Worm (Caenorhabditis elegans) whole organism, L3 larva: ENCODE results near the gene pab-2.

Experiments used
- R02D3.7 ChIP-seq: fragments of 150-350 bp; optimal IDR thresholded peaks from 2 replicates; lab custom pipeline; 2014; ENCODE audit warnings: missing biosample characterization, missing genetic modification characterization
- ZK546.5 ChIP-seq: sonication (generic microtip); optimal IDR thresholded peaks from 2 replicates; lab custom pipeline; 2017; ENCODE audit warnings: missing biosample characterization, missing genetic modification characterization
- aly-2 ChIP-seq: fragments of 150-350 bp; optimal IDR thresholded peaks from 2 replicates; lab custom pipeline; 2014; ENCODE audit warnings: missing biosample characterization, missing genetic modification characterization
- ama-1 ChIP-seq: fragments of 150-350 bp; optimal IDR thresholded peaks from 2 replicates; lab custom pipeline; 2018
- ceh-16 ChIP-seq: sonication (generic microtip); optimal IDR thresholded peaks from 2 replicates; lab custom pipeline; 2017; ENCODE audit warnings: missing biosample characterization, missing genetic modification characterization
- ceh-28 ChIP-seq: fragments of 150-350 bp; optimal IDR thresholded peaks from 2 replicates; lab custom pipeline; 2014; ENCODE audit warnings: missing biosample characterization, missing genetic modification reagents, missing genetic modification characterization
- ceh-82 ChIP-seq: fragments of 150-350 bp; optimal IDR thresholded peaks from 2 replicates; lab custom pipeline; 2014; ENCODE audit warnings: missing biosample characterization, missing genetic modification characterization
- ceh-9 ChIP-seq: sonication (generic microtip); optimal IDR thresholded peaks from 2 replicates; lab custom pipeline; 2018; ENCODE audit warnings: missing biosample characterization, missing genetic modification characterization
- daf-12 ChIP-seq: fragments of 150-350 bp; optimal IDR thresholded peaks from 2 replicates; lab custom pipeline; 2014; ENCODE audit warnings: missing biosample characterization, missing genetic modification reagents, missing genetic modification characterization
- egl-27 ChIP-seq: sonication (generic microtip); optimal IDR thresholded peaks from 4 replicates; lab custom pipeline; 2017; ENCODE audit warnings: missing biosample characterization, missing genetic modification reagents, missing genetic modification characterization
- egl-5 ChIP-seq: fragments of 150-350 bp; optimal IDR thresholded peaks from 2 replicates; lab custom pipeline; 2017; ENCODE audit warnings: missing biosample characterization, missing genetic modification reagents, missing genetic modification characterization, inconsistent platforms
- elt-1 ChIP-seq: fragments of 150-350 bp; optimal IDR thresholded peaks from 2 replicates; lab custom pipeline; 2014; ENCODE audit warnings: missing biosample characterization, missing genetic modification characterization
- elt-2 ChIP-seq: sonication (generic microtip); optimal IDR thresholded peaks from 2 replicates; lab custom pipeline; 2016; ENCODE audit warnings: missing genetic modification reagents, mild to moderate bottlenecking, missing genetic modification characterization, missing compliant biosample characterization
- elt-3 ChIP-seq, 3 experiments: fragments of 150-350 bp in 1 of 3; sonication (generic microtip) in 2 of 3; optimal IDR thresholded peaks; 2 replicates in 2 of 3; 4 replicates in 1 of 3; lab custom pipeline; 2014 to 2017; ENCODE audit warnings: missing biosample characterization in 3 of 3, missing genetic modification characterization in 3 of 3
- eor-1 ChIP-seq, 2 experiments: fragments of 150-350 bp; optimal IDR thresholded peaks; 2 replicates each; lab custom pipeline; 2014 to 2018; ENCODE audit warnings: missing biosample characterization in 2 of 2, missing genetic modification characterization in 2 of 2
- fkh-10 ChIP-seq: sonication (generic microtip); optimal IDR thresholded peaks from 2 replicates; lab custom pipeline; 2017; ENCODE audit warnings: missing biosample characterization, missing genetic modification reagents, missing genetic modification characterization
- fkh-2 ChIP-seq: fragments of 150-350 bp; optimal IDR thresholded peaks from 2 replicates; lab custom pipeline; 2014; ENCODE audit warnings: missing biosample characterization, missing genetic modification reagents, missing genetic modification characterization
- fos-1 ChIP-seq: fragments of 150-350 bp; optimal IDR thresholded peaks from 2 replicates; lab custom pipeline; 2014; ENCODE audit warnings: missing biosample characterization, missing genetic modification characterization
- hmg-11 ChIP-seq: sonication (generic microtip); optimal IDR thresholded peaks from 2 replicates; lab custom pipeline; 2016; ENCODE audit warnings: missing genetic modification characterization, missing compliant biosample characterization
- jun-1 ChIP-seq: fragments of 150-350 bp; optimal IDR thresholded peaks from 2 replicates; lab custom pipeline; 2014; ENCODE audit warnings: missing biosample characterization, missing genetic modification reagents, missing genetic modification characterization
- lin-15B ChIP-seq: fragments of 150-350 bp; optimal IDR thresholded peaks from 2 replicates; lab custom pipeline; 2014; ENCODE audit warnings: missing biosample characterization, missing genetic modification characterization
- lin-39 ChIP-seq: fragments of 150-350 bp; optimal IDR thresholded peaks from 2 replicates; lab custom pipeline; 2018; ENCODE audit warnings: missing biosample characterization, missing genetic modification reagents, missing genetic modification characterization
- lsy-12 ChIP-seq: sonication (generic microtip); optimal IDR thresholded peaks from 2 replicates; lab custom pipeline; 2016; ENCODE audit warnings: mild to moderate bottlenecking, missing genetic modification characterization, missing compliant biosample characterization
- mdl-1 ChIP-seq: fragments of 150-350 bp; optimal IDR thresholded peaks from 2 replicates; lab custom pipeline; 2014; ENCODE audit warnings: missing biosample characterization, missing genetic modification characterization
- mml-1 ChIP-seq: fragments of 150-350 bp; sonication (generic microtip); optimal IDR thresholded peaks from 3 replicates; lab custom pipeline; 2014; ENCODE audit warnings: missing biosample characterization, missing genetic modification characterization
- nfya-1 ChIP-seq: sonication (generic microtip); optimal IDR thresholded peaks from 2 replicates; lab custom pipeline; 2017; ENCODE audit warnings: missing genetic modification characterization, mild to moderate bottlenecking, missing compliant biosample characterization, antibody characterized with exemption, moderate library complexity; ENCODE audit not compliant: insufficient read depth
- nhr-11 ChIP-seq: fragments of 150-350 bp; optimal IDR thresholded peaks from 2 replicates; lab custom pipeline; 2014; ENCODE audit warnings: missing biosample characterization, missing genetic modification characterization
- nhr-12 ChIP-seq: fragments of 150-350 bp; optimal IDR thresholded peaks from 2 replicates; lab custom pipeline; 2014; ENCODE audit warnings: missing biosample characterization, missing genetic modification characterization
- nhr-23 ChIP-seq: fragments of 150-350 bp; optimal IDR thresholded peaks from 2 replicates; lab custom pipeline; 2014; ENCODE audit warnings: missing biosample characterization, missing genetic modification reagents, missing genetic modification characterization
- nhr-237 ChIP-seq: fragments of 150-350 bp; optimal IDR thresholded peaks from 2 replicates; lab custom pipeline; 2014; ENCODE audit warnings: missing biosample characterization, missing genetic modification characterization
- nhr-25 ChIP-seq: sonication (generic microtip); optimal IDR thresholded peaks from 2 replicates; lab custom pipeline; 2017; ENCODE audit warnings: missing biosample characterization, missing genetic modification characterization
- nhr-28 ChIP-seq: fragments of 150-350 bp; optimal IDR thresholded peaks from 2 replicates; lab custom pipeline; 2014; ENCODE audit warnings: missing biosample characterization, missing genetic modification characterization
- nhr-43 ChIP-seq: sonication (generic microtip); optimal IDR thresholded peaks from 2 replicates; lab custom pipeline; 2016; ENCODE audit warnings: mild to moderate bottlenecking, missing genetic modification characterization, missing compliant biosample characterization; ENCODE audit not compliant: poor library complexity, severe bottlenecking
- nhr-67 ChIP-seq: fragments of 150-350 bp; optimal IDR thresholded peaks from 2 replicates; lab custom pipeline; 2014; ENCODE audit warnings: missing biosample characterization, missing genetic modification characterization
- nhr-76 ChIP-seq: fragments of 150-350 bp; sonication (generic microtip); optimal IDR thresholded peaks from 5 replicates; lab custom pipeline; 2014; ENCODE audit warnings: missing biosample characterization, missing genetic modification characterization
- nhr-77 ChIP-seq: fragments of 150-350 bp; optimal IDR thresholded peaks from 2 replicates; lab custom pipeline; 2014; ENCODE audit warnings: missing biosample characterization, missing genetic modification characterization
- pha-4 ChIP-seq: fragments of 150-350 bp; optimal IDR thresholded peaks from 2 replicates; lab custom pipeline; 2014; ENCODE audit warnings: missing biosample characterization, missing genetic modification reagents, missing genetic modification characterization
- pqm-1 ChIP-seq: fragments of 150-350 bp; optimal IDR thresholded peaks from 2 replicates; lab custom pipeline; 2017; ENCODE audit warnings: missing biosample characterization, missing genetic modification characterization, inconsistent platforms
- sea-2 ChIP-seq: fragments of 150-350 bp; sonication (generic microtip); optimal IDR thresholded peaks from 4 replicates; lab custom pipeline; 2014; ENCODE audit warnings: missing biosample characterization, missing genetic modification reagents, missing genetic modification characterization
- skn-1 ChIP-seq: fragments of 150-350 bp; optimal IDR thresholded peaks from 2 replicates; lab custom pipeline; 2014; ENCODE audit warnings: missing biosample characterization, missing genetic modification characterization
- snpc-4 ChIP-seq: fragments of 150-350 bp; optimal IDR thresholded peaks from 2 replicates; lab custom pipeline; 2014; ENCODE audit warnings: missing biosample characterization, missing genetic modification characterization
- tbx-2 ChIP-seq: sonication (generic microtip); optimal IDR thresholded peaks from 2 replicates; lab custom pipeline; 2016; ENCODE audit warnings: mild to moderate bottlenecking, missing genetic modification characterization, missing compliant biosample characterization
- unc-39 ChIP-seq: sonication (generic microtip); optimal IDR thresholded peaks from 4 replicates; lab custom pipeline; 2017; ENCODE audit warnings: missing biosample characterization, missing genetic modification characterization
- unc-62 ChIP-seq: fragments of 150-350 bp; sonication (generic microtip); optimal IDR thresholded peaks from 4 replicates; lab custom pipeline; 2014; ENCODE audit warnings: missing biosample characterization, missing genetic modification reagents, missing genetic modification characterization
- zag-1 ChIP-seq: fragments of 150-350 bp; optimal IDR thresholded peaks from 2 replicates; lab custom pipeline; 2014; ENCODE audit warnings: missing biosample characterization, missing genetic modification characterization
- ztf-11 ChIP-seq: fragments of 150-350 bp; optimal IDR thresholded peaks from 2 replicates; lab custom pipeline; 2014; ENCODE audit warnings: missing biosample characterization, missing genetic modification characterization
- ztf-4 ChIP-seq: fragments of 150-350 bp; optimal IDR thresholded peaks from 2 replicates; lab custom pipeline; 2014; ENCODE audit warnings: missing biosample characterization, missing genetic modification characterization

The pab-2 gene

DNA sequence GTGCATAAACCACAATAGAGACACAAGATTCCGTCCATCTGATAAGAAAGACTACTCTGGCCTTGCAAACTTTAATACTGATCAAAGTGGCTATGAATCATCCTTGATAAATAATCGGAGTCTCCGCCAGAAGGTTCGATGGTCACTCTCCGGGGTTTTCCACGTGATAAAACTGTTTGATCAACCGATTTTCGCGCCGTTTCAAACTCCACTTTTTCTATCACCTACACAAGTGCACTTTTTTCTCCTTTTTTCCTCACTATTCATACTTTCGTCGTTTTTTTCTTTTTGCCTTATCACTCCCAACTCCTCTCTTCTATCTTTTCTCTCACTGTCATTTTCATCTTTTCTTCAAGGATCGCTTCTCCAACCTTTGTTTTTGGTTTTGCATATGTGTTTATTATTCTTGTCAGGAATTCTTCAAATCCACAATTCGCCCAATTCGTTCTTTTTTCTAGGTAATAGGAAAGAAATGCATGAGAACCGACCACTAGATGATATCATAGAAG lies 1.5 kb upstream of the pab-2 start, which contains the start of gene F18H3.4 (continued):
- TF ChIP-seq eor-1 (tag; optimal IDR thresholded peaks at IDR 0.05; lab: Kevin White, UChicago): no peak
- no peak for TF ChIP-seq ztf-11

DNA sequence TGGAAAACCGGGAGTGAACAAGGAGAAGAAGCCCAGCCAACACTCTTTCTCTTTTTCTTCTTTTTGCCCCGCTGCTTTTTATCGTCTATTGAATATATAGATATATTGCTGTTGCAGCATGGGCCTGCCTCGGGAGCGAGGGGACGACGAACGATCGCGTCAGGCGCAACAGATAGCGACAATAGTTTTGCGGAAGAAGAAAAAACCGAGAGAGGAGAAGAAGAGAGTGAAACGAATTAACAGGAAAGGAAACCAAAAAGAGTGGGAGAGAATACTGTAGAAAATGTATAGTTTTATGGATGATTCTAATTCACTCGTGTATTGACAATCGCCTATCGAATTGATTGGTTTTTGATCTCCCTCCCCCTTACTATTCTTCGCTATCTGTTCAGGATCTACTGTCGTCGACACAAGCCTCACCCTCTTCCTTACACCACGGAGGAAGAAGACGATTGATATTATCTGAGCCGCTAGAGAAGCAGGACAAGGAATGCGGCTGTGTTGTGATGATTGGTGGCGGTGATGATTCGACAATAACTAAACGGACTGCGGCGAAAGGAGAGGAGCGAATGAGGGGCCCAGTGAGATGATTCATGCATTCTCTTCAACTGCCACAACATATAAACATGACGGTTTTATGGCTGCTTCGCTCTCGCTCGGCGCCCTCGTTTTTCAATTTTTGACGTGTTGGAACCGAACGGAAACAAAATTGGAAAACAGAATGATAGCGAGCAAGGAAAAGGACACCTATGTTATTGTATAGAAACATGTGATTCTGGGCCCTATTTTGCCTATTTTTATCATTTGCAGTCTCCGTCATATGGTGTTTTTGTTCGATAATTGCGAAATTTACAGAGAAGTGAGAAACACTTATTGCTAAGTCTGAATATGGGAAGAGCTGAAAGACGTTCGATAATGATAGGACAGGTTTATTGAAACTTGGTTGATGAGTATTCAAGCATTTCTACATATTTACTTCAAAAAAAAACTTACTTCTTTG lies 696 bp downstream of the pab-2 start:
- TF ChIP-seq elt-2: peak; percentile 38
- no peak for TF ChIP-seq ztf-11
- no peak for TF ChIP-seq fkh-2 (tag; lab: Kevin White, UChicago)
- peak; percentile 10 for TF ChIP-seq lin-39
- TF ChIP-seq eor-1 (tag; optimal IDR thresholded peaks at IDR 0.05; lab: Kevin White, UChicago): no peak
- peak; percentile 22 for TF ChIP-seq pqm-1 (tag; lab: Kevin White, UChicago)
- no peak for TF ChIP-seq tbx-2 (tag; lab: Kevin White, UChicago)
- TF ChIP-seq nhr-11 (tag; lab: Kevin White, UChicago): no peak
- TF ChIP-seq ama-1 (lab: Kevin White, UChicago): no peak
- TF ChIP-seq hmg-11: no peak
- TF ChIP-seq ztf-4: no peak
- TF ChIP-seq lin-15B (tag; lab: Kevin White, UChicago): no peak
- TF ChIP-seq nhr-76 (tag; lab: Kevin White, UChicago): no peak
- TF ChIP-seq elt-3 (tag; optimal IDR thresholded peaks at IDR 0.05; lab: Kevin White, UChicago): no peak
- peak; percentile 41 for TF ChIP-seq nfya-1 (tag; lab: Kevin White, UChicago)
- no peak for TF ChIP-seq unc-39 (tag; lab: Kevin White, UChicago)
- no peak for TF ChIP-seq jun-1 (tag; lab: Kevin White, UChicago)
- no peak for TF ChIP-seq nhr-237 (tag; lab: Kevin White, UChicago)
- no peak for TF ChIP-seq ceh-82
- peak; percentile 9 for TF ChIP-seq unc-62 (GFP tag; lab: Kevin White, UChicago)
- TF ChIP-seq sea-2: no peak
- TF ChIP-seq egl-5: peak; percentile 10
- no peak for TF ChIP-seq R02D3.7 (tag; lab: Kevin White, UChicago)
- TF ChIP-seq nhr-28 (tag; lab: Kevin White, UChicago): no peak
- peak; percentile 22 for TF ChIP-seq elt-1 (tag; lab: Kevin White, UChicago)
- peak; percentile 18 for TF ChIP-seq ceh-28 (tag; lab: Kevin White, UChicago)
- no peak for TF ChIP-seq ceh-16 (tag; lab: Kevin White, UChicago)
- no peak for TF ChIP-seq nhr-25 (tag; lab: Kevin White, UChicago)
- no peak for TF ChIP-seq nhr-12 (tag; lab: Kevin White, UChicago)
- TF ChIP-seq aly-2: no peak
- no peak for TF ChIP-seq daf-12 (tag; lab: Kevin White, UChicago)
- no peak for TF ChIP-seq nhr-67 (tag; lab: Kevin White, UChicago)
- no peak for TF ChIP-seq fkh-10
- TF ChIP-seq snpc-4 (tag; lab: Kevin White, UChicago): no peak
- no peak for TF ChIP-seq ZK546.5 (tag; lab: Kevin White, UChicago)
- TF ChIP-seq nhr-23: peak; percentile 58
- no peak for TF ChIP-seq egl-27 (tag; lab: Kevin White, UChicago)
- TF ChIP-seq mml-1 (tag; lab: Kevin White, UChicago): no peak
- no peak for TF ChIP-seq pha-4 (tag; lab: Kevin White, UChicago)
- no peak for TF ChIP-seq fos-1 (tag; lab: Kevin White, UChicago)
- no peak for TF ChIP-seq lsy-12 (tag; lab: Kevin White, UChicago)
- peak; percentile 11 for TF ChIP-seq nhr-43 (tag; lab: Kevin White, UChicago)
- TF ChIP-seq nhr-77: no peak
- no peak for TF ChIP-seq ceh-9 (tag; lab: Kevin White, UChicago)
- no peak for TF ChIP-seq zag-1 (tag; lab: Kevin White, UChicago)
- TF ChIP-seq mdl-1: no peak
- TF ChIP-seq skn-1 (tag; lab: Kevin White, UChicago): no peak
